Worm (Caenorhabditis elegans): ENCODE results near the gene kgb-2.
A peak's percentile ranks its signal among the peaks of the same experiment; 100 is the strongest.

DNA sequence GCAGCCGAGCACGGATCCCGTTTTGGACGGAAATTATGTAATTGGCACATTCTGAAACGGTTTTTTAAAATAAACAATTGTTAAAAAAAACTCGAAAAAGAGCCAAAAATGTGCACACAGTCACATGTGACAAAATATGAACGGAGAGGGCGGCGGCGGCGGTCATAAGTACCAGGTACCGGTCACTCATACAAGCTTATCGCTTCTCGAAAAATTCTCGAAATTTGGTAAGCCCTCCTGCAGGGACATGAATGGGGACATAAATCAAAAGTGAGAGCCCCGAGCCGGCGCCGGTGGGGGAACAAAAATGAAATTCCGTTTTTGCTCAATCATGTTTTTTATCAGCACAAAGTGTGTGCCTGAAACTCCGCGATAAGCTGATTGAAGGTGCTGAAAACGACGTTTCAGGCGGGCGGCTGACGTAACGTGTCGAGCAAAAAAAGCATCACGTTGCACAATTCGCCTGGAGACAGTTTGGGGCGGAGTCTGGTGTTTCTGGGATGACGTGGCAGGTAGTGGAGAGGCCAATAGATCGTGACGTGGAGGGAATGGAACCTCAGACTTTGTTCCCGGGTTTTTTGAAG is 6.5 kb downstream of the kgb-2 start, which contains the start of gene ltah-1.2:
- no peak for TF ChIP-seq madf-9 (GFP tag; conservative IDR thresholded peaks at IDR 0.05)
- TF ChIP-seq fkh-10 (GFP tag; optimal IDR thresholded peaks at IDR 0.05): no peak
- no peak for TF ChIP-seq jun-1 (tag; optimal IDR thresholded peaks at IDR 0.05)
- no peak for TF ChIP-seq nhr-76 (tag; optimal IDR thresholded peaks at IDR 0.05)
- 0 out of 2 replicates have a peak, but pooled peaks have one; percentile 40 for TF ChIP-seq egl-43 (GFP tag; IDR thresholded peaks at IDR 0.05)
- no peak for TF ChIP-seq lsy-2 (tag; optimal IDR thresholded peaks at IDR 0.05)

Measured in whole organism, L4 larva.